Worm (Caenorhabditis elegans) whole organism, L2 larva: ENCODE data around the gene srg-11.
A peak's percentile ranks its signal among the peaks of the same experiment; 100 is the strongest.

Source experiments
- R02D3.7 ChIP-seq: fragments of 150-350 bp; optimal IDR thresholded peaks from 2 replicates; lab custom pipeline; 2014; ENCODE audit warnings: missing biosample characterization, missing genetic modification characterization
- alr-1 ChIP-seq: fragments of 150-350 bp; optimal IDR thresholded peaks from 2 replicates; lab custom pipeline; 2014; ENCODE audit warnings: missing biosample characterization, missing genetic modification characterization
- aly-2 ChIP-seq: fragments of 150-350 bp; optimal IDR thresholded peaks from 2 replicates; lab custom pipeline; 2014; ENCODE audit warnings: missing biosample characterization, missing genetic modification characterization
- ama-1 ChIP-seq: fragments of 150-350 bp; optimal IDR thresholded peaks from 2 replicates; lab custom pipeline; 2018; ENCODE audit warnings: inconsistent platforms
- ceh-16 ChIP-seq: fragments of 150-350 bp; optimal IDR thresholded peaks from 2 replicates; lab custom pipeline; 2014; ENCODE audit warnings: missing biosample characterization, missing genetic modification characterization
- ceh-82 ChIP-seq: fragments of 150-350 bp; optimal IDR thresholded peaks from 2 replicates; lab custom pipeline; 2014; ENCODE audit warnings: missing biosample characterization, missing genetic modification characterization
- crh-2 ChIP-seq: sonication (generic microtip); optimal IDR thresholded peaks from 2 replicates; lab custom pipeline; 2017; ENCODE audit warnings: missing biosample characterization, missing genetic modification characterization
- dmd-4 ChIP-seq: sonication (generic microtip); optimal IDR thresholded peaks from 2 replicates; lab custom pipeline; 2017; ENCODE audit warnings: missing biosample characterization, missing genetic modification characterization
- egl-27 ChIP-seq: sonication (generic microtip); optimal IDR thresholded peaks from 3 replicates; lab custom pipeline; 2017; ENCODE audit warnings: missing biosample characterization, missing genetic modification reagents, missing genetic modification characterization
- elt-1 ChIP-seq: fragments of 150-350 bp; optimal IDR thresholded peaks from 2 replicates; lab custom pipeline; 2014; ENCODE audit warnings: missing biosample characterization, missing genetic modification characterization
- fos-1 ChIP-seq: fragments of 150-350 bp; optimal IDR thresholded peaks from 2 replicates; lab custom pipeline; 2014; ENCODE audit warnings: missing biosample characterization, missing genetic modification characterization
- gmeb-1 ChIP-seq: fragments of 150-350 bp; optimal IDR thresholded peaks from 2 replicates; lab custom pipeline; 2014; ENCODE audit warnings: missing biosample characterization, missing genetic modification characterization
- lin-11 ChIP-seq: fragments of 150-350 bp; sonication (generic microtip); optimal IDR thresholded peaks from 2 replicates; lab custom pipeline; 2014; ENCODE audit warnings: missing biosample characterization, missing genetic modification characterization, inconsistent platforms, mixed read lengths
- lin-13 ChIP-seq: fragments of 150-350 bp; optimal IDR thresholded peaks from 2 replicates; lab custom pipeline; 2014; ENCODE audit warnings: missing biosample characterization, missing genetic modification reagents, missing genetic modification characterization
- lin-39 ChIP-seq: fragments of 150-350 bp; optimal IDR thresholded peaks from 2 replicates; lab custom pipeline; 2014; ENCODE audit warnings: missing biosample characterization, missing genetic modification reagents, missing genetic modification characterization
- mab-5 ChIP-seq: fragments of 150-350 bp; optimal IDR thresholded peaks from 2 replicates; lab custom pipeline; 2014; ENCODE audit warnings: missing biosample characterization, missing genetic modification characterization
- mbf-1 ChIP-seq: sonication (generic microtip); optimal IDR thresholded peaks from 2 replicates; lab custom pipeline; 2017; ENCODE audit warnings: missing biosample characterization, missing genetic modification characterization
- nhr-10 ChIP-seq: sonication (generic microtip); optimal IDR thresholded peaks from 2 replicates; lab custom pipeline; 2017; ENCODE audit warnings: missing biosample characterization, missing genetic modification characterization
- nhr-11 ChIP-seq: fragments of 150-350 bp; optimal IDR thresholded peaks from 2 replicates; lab custom pipeline; 2014; ENCODE audit warnings: missing biosample characterization, missing genetic modification characterization
- nhr-12 ChIP-seq: fragments of 150-350 bp; optimal IDR thresholded peaks from 2 replicates; lab custom pipeline; 2014; ENCODE audit warnings: missing biosample characterization, missing genetic modification characterization
- nhr-129 ChIP-seq: fragments of 150-350 bp; optimal IDR thresholded peaks from 2 replicates; lab custom pipeline; 2014; ENCODE audit warnings: missing biosample characterization, missing genetic modification characterization
- nhr-21 ChIP-seq: fragments of 150-350 bp; optimal IDR thresholded peaks from 2 replicates; lab custom pipeline; 2014; ENCODE audit warnings: missing biosample characterization, missing genetic modification characterization
- nhr-23 ChIP-seq: fragments of 150-350 bp; optimal IDR thresholded peaks from 2 replicates; lab custom pipeline; 2014; ENCODE audit warnings: missing biosample characterization, missing genetic modification reagents, missing genetic modification characterization
- nhr-25 ChIP-seq: fragments of 150-350 bp; sonication (generic microtip); optimal IDR thresholded peaks from 3 replicates; lab custom pipeline; 2014; ENCODE audit warnings: missing biosample characterization, missing genetic modification characterization
- nhr-6 ChIP-seq: fragments of 150-350 bp; optimal IDR thresholded peaks from 2 replicates; lab custom pipeline; 2014; ENCODE audit warnings: missing biosample characterization, missing genetic modification characterization
- nhr-77 ChIP-seq: fragments of 150-350 bp; optimal IDR thresholded peaks from 2 replicates; lab custom pipeline; 2014; ENCODE audit warnings: missing biosample characterization, missing genetic modification characterization
- peb-1 ChIP-seq: fragments of 150-350 bp; optimal IDR thresholded peaks from 2 replicates; lab custom pipeline; 2014; ENCODE audit warnings: missing biosample characterization, missing genetic modification characterization
- skn-1 ChIP-seq: sonication (generic microtip); optimal IDR thresholded peaks from 2 replicates; lab custom pipeline; 2017; ENCODE audit warnings: missing biosample characterization, missing genetic modification characterization
- sma-3 ChIP-seq: sonication (generic microtip); optimal IDR thresholded peaks from 2 replicates; lab custom pipeline; 2016; ENCODE audit warnings: missing genetic modification reagents, missing genetic modification characterization, missing compliant biosample characterization
- sma-9 ChIP-seq, 2 experiments: fragments of 150-350 bp in 1 of 2; sonication (generic microtip) in 1 of 2; optimal IDR thresholded peaks; 2 replicates each; lab custom pipeline; 2014 to 2016; ENCODE audit warnings: missing genetic modification characterization in 2 of 2, mild to moderate bottlenecking in 1 of 2, missing biosample characterization in 1 of 2, missing compliant biosample characterization in 1 of 2, missing genetic modification reagents in 1 of 2, moderate library complexity in 1 of 2
- unc-39 ChIP-seq: fragments of 150-350 bp; optimal IDR thresholded peaks from 2 replicates; lab custom pipeline; 2014; ENCODE audit warnings: missing biosample characterization, missing genetic modification characterization
- unc-55 ChIP-seq: fragments of 150-350 bp; sonication (generic microtip); optimal IDR thresholded peaks from 3 replicates; lab custom pipeline; 2014; ENCODE audit warnings: missing biosample characterization, missing genetic modification reagents, missing genetic modification characterization
- ztf-1 ChIP-seq: fragments of 200-800 bp; sonication (Bioruptor generic); conservative IDR thresholded peaks from 2 replicates; pipeline ENCODE4 v1.3.6; 2022; ENCODE audit warnings: missing genetic modification characterization, missing compliant biosample characterization
- ztf-11 ChIP-seq: sonication (generic microtip); optimal IDR thresholded peaks from 2 replicates; lab custom pipeline; 2017; ENCODE audit warnings: missing biosample characterization, missing genetic modification characterization

Gene srg-11

DNA sequence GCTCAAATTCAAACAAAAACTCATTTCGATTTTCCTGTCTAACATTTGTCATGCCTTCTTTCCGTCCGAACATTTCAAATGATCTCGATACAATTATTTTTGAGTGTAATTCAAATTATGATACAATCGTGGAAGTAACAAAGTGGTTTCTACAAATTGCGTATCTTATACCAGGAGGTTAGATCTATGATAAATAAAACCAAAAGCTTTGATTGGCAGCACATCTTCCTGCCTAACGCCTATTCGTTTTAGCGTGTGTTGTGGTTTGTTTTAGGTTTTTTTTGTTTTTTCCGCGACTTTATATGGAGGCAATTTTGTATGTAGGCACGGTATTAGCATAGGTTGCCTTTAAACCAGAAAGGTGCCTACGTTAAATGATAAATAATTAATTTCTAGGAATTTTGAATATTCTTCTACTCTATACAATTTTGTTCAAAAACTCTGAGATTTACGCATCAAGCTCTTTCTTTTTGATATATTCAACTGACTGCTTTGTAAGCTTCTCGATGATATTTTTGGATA lies at the start of gene srg-11:
srg-11 (plus strand) TSS at position 51 of the 522 bp plus-strand sequence.
- TF ChIP-seq mbf-1 (tag; lab: Kevin White, UChicago) (no peak), crh-2 (no peak), nhr-11 (no peak), aly-2 (no peak), nhr-21 (no peak), nhr-77 (tag; lab: Kevin White, UChicago) (no peak), peb-1 (tag; lab: Kevin White, UChicago) (no peak), ztf-1 (GFP tag; lab: Robert Waterston, UW) (no peak), nhr-129 (tag; lab: Kevin White, UChicago) (no peak), ceh-16 (no peak), nhr-12 (tag; lab: Kevin White, UChicago) (no peak), dmd-4 (tag; lab: Kevin White, UChicago) (no peak), ceh-82 (no peak), unc-39 (no peak), nhr-25 (no peak), sma-3 (GFP tag; lab: Kevin White, UChicago) (no peak), mab-5 (tag; lab: Kevin White, UChicago) (no peak), lin-11 (tag; lab: Kevin White, UChicago) (no peak)

DNA sequence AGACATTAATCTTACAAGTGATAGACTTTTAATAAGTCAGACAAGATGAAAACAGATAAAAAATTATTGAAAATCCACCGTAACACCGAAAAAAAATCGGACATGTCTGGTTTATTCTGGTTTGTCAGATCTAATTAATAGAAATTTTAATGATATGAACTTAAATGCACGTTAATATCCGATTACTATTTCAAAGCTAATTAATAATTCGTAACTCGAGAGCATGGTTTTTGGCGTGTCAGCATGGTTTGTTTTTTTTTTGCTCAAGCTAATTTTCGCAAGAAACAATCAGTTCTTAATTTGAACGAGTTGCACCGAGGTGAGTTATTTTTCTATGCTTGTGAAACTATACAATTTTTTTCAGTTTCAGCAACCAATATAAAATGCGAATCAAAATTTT lies 44.9 kb upstream of the srg-11 start, which contains the start of gene clec-153:
clec-153 (plus strand) TSS at position 301 of the 400 bp plus-strand sequence.
- no peak for TF ChIP-seq gmeb-1 (tag; lab: Kevin White, UChicago)
- no peak for TF ChIP-seq unc-55

DNA sequence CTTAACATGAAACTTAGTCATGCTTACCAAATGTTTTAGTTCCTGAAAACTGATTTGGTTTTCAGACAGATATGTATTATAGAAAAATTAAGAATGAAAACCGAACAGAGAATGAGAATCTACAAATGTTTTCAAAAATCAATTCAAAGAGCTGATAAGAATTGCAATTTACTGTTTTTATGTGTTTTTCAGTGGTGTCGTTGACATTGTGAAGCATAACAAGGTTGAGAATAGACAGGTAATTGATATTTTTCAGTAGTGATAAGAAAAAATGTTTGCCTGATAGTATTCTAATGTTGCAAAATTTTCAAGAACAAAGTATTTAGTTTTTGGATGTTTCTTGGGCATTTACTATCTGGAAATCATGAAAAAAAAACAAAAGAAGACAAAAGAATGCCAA lies 36.6 kb upstream of the srg-11 start, which contains the start of gene pfas-1:
pfas-1 (minus strand) TSS at position 49 of the 400 bp plus-strand sequence.
- peak; percentile 77 for TF ChIP-seq fos-1 (tag; lab: Kevin White, UChicago)
- TF ChIP-seq nhr-23 = no peak
- TF ChIP-seq ama-1 (lab: Kevin White, UChicago) = no peak
- no peak for TF ChIP-seq lin-11 (tag; lab: Kevin White, UChicago)
- TF ChIP-seq unc-39 = no peak
- TF ChIP-seq R02D3.7 = no peak
- no peak for TF ChIP-seq ceh-82
- TF ChIP-seq alr-1 (tag; lab: Kevin White, UChicago) = no peak
- TF ChIP-seq nhr-21 = no peak

- TF ChIP-seq skn-1 (tag; lab: Kevin White, UChicago) (no peak), mab-5 (tag; lab: Kevin White, UChicago) (no peak), egl-27 (tag; lab: Kevin White, UChicago) (no peak), dmd-4 (tag; lab: Kevin White, UChicago) (no peak), ceh-16 (no peak), sma-3 (GFP tag; lab: Kevin White, UChicago) (no peak), R02D3.7 (no peak), lin-39 (tag; lab: Kevin White, UChicago) (no peak), lin-11 (tag; lab: Kevin White, UChicago) (no peak), nhr-23 (no peak), elt-1 (no peak), unc-39 (no peak), lin-13 (GFP tag; lab: Kevin White, UChicago) (no peak), nhr-6 (tag; lab: Kevin White, UChicago) (no peak), ztf-11 (tag; lab: Kevin White, UChicago) (no peak)
These were observed 33.6 kb upstream of the srg-11 start, which contains the start of gene pqn-29 for ce11 chrIII:4646246-4646645. Gene pqn-29 (minus strand): TSS chrIII:4646346.

DNA sequence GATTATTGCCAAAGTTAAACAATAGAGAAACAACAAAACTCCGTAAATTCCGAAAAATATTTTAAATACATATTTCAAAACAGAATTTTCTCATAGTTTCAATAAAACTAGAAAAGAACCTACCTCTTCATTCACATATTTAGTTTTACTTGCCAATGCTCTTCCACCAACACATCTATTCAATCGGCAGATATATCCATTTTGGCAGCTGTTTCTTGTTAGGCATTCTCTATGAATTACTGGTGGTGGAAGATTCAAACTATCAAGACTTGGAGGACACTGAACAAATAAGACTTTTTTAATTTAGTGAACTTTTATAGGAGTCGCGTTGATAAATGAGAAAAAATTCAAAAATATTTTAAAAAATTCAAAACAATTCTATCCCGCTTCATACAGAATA lies 32.5 kb upstream of the srg-11 start:
- no peak for TF ChIP-seq nhr-10 (tag; lab: Kevin White, UChicago)
- no peak for TF ChIP-seq nhr-6 (tag; lab: Kevin White, UChicago)
- no peak for TF ChIP-seq sma-9 (GFP tag; optimal IDR thresholded peaks at IDR 0.05; lab: Kevin White, UChicago)
- TF ChIP-seq sma-9 (tag; optimal IDR thresholded peaks at IDR 0.05; lab: Kevin White, UChicago) = no peak
- no peak for TF ChIP-seq nhr-25
- TF ChIP-seq dmd-4 (tag; lab: Kevin White, UChicago) = no peak
- no peak for TF ChIP-seq nhr-11
- TF ChIP-seq elt-1 = no peak
- TF ChIP-seq skn-1 (tag; lab: Kevin White, UChicago) = no peak
